Worm (Caenorhabditis elegans): ENCODE measurements around the gene ttr-41.

ttr-41 gene

DNA sequence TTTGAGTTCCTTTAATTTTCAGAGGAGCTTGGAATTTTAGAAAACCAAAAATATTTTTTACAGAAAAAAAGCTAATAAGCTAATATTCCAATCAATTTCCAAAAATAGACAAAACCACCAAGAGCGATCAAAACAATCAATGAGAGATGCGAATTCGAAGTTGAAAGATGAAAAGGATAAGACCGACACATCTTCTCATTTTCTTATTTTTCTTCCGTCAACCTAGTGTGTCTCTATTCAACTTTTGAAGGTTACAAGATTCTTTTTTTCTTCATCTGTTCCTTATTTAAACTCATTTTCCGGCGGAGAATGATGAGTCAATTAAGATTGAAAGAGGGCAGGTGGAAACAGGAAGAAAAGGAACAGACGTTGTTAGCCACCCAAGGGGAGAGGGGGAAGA lies 39.9 kb upstream of the ttr-41 start:
- no peak for TF ChIP-seq scrt-1 (GFP tag; IDR thresholded peaks at IDR 0.05)

DNA sequence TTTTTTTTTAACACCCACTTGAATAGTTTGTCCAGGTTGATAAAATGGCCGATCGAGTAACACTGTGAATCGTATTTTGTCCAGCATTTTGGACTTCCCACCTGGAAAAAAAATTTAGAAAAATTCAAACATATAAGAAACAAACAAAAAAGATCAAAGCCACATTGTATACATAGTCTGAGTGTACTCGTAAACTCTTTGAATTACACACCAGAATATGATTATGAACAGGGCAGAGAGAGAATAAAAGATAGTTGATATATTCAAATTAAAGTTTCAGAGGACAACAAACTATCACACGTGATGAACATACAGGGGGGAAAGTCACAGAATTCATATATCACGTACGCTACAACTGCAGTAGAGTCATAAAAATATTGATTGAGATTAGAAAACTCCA lies 38.6 kb upstream of the ttr-41 start, which contains the start of gene ttm-2:
Gene ttm-2 (minus strand): TSS at position 101 of the 400 bp plus-strand sequence.
- TF ChIP-seq hnd-1 (tag; optimal IDR thresholded peaks at IDR 0.05) (no peak), tbx-11 (GFP tag; IDR thresholded peaks at IDR 0.05) (no peak), ceh-36 (tag; optimal IDR thresholded peaks at IDR 0.05) (no peak), scrt-1 (GFP tag; IDR thresholded peaks at IDR 0.05) (no peak), F13C5.2 (tag; optimal IDR thresholded peaks at IDR 0.05) (no peak), aly-1 (tag; optimal IDR thresholded peaks at IDR 0.05) (no peak), sea-1 (GFP tag; conservative IDR thresholded peaks at IDR 0.05) (no peak), tbx-37 (GFP tag; conservative IDR thresholded peaks at IDR 0.05) (no peak), B0310.2 (tag; optimal IDR thresholded peaks at IDR 0.05) (no peak)

DNA sequence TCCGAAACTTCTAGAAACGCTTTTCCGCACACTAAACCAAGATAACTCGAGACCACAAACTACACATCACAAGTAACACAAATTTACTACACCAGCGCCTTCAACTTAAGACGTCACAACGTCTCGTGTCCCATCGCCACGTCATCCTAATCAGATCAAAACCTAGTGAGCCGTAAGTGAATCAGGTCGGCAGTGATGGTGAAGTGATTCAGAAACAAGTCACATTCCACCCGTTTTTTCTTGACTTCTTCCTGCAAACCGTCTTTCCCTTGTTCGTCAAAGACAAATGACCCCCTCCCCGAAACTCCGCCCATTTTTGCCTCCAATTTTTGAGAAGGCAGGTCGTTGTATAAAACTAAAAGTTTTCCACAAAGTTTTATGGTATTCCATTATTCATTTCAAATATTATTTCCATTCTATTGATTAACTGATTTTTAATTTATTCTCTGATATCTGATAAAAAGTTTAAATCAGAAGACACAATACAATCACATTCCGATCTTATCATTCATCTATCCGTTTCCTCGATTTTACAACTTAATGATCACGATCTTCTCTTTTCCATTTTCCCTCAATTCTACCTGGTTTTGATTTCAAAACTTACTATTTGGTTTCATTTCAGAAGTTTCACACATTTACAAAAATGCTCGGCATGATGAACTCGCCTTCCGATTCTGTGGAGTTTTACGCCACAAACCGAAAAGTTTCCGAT lies 35.1 kb upstream of the ttr-41 start, which contains the start of gene F26G1.2:
Gene F26G1.2 (plus strand): TSS at position 508 of the 712 bp plus-strand sequence.
- TF ChIP-seq hmg-4 (GFP tag; optimal IDR thresholded peaks at IDR 0.05) (no peak), ceh-13 (GFP tag; optimal IDR thresholded peaks at IDR 0.05) (no peak), hmbx-1 (tag; optimal IDR thresholded peaks at IDR 0.05) (no peak), ama-1 (optimal IDR thresholded peaks at IDR 0.05) (no peak), F13C5.2 (tag; optimal IDR thresholded peaks at IDR 0.05) (no peak), pes-1 (GFP tag; IDR thresholded peaks at IDR 0.05) (no peak), ets-7 (tag; optimal IDR thresholded peaks at IDR 0.05) (no peak), B0310.2 (tag; optimal IDR thresholded peaks at IDR 0.05) (no peak), aly-1 (tag; optimal IDR thresholded peaks at IDR 0.05) (no peak), sea-1 (GFP tag; conservative IDR thresholded peaks at IDR 0.05) (no peak), hnd-1 (tag; optimal IDR thresholded peaks at IDR 0.05) (no peak), tbx-11 (GFP tag; IDR thresholded peaks at IDR 0.05) (no peak), scrt-1 (GFP tag; IDR thresholded peaks at IDR 0.05) (no peak), flt-1 (GFP tag; IDR thresholded peaks at IDR 0.05) (no peak)

- no peak for TF ChIP-seq ceh-13 (GFP tag; optimal IDR thresholded peaks at IDR 0.05)
Measured at ce11 chrII:4761020-4761419, 33.4 kb upstream of the ttr-41 start.

- no peak for TF ChIP-seq pes-1 (GFP tag; IDR thresholded peaks at IDR 0.05)
- TF ChIP-seq tbx-11 (GFP tag; IDR thresholded peaks at IDR 0.05) = no peak
- no peak for TF ChIP-seq hmbx-1 (tag; optimal IDR thresholded peaks at IDR 0.05)
- TF ChIP-seq B0310.2 (tag; optimal IDR thresholded peaks at IDR 0.05) = no peak
- TF ChIP-seq flt-1 (GFP tag; IDR thresholded peaks at IDR 0.05) = no peak
- TF ChIP-seq ceh-13 (GFP tag; optimal IDR thresholded peaks at IDR 0.05) = no peak
- no peak for TF ChIP-seq aly-1 (tag; optimal IDR thresholded peaks at IDR 0.05)
- no peak for TF ChIP-seq scrt-1 (GFP tag; IDR thresholded peaks at IDR 0.05)
- TF ChIP-seq tbx-37 (GFP tag; conservative IDR thresholded peaks at IDR 0.05) = no peak
- TF ChIP-seq hmg-4 (GFP tag; optimal IDR thresholded peaks at IDR 0.05) = no peak
Measured at ce11 chrII:4759835-4760234, 32.2 kb upstream of the ttr-41 start.

- TF ChIP-seq tbx-11 (GFP tag; IDR thresholded peaks at IDR 0.05) = no peak
- TF ChIP-seq B0310.2 (tag; optimal IDR thresholded peaks at IDR 0.05) = no peak
- TF ChIP-seq tra-4 (tag; optimal IDR thresholded peaks at IDR 0.05) = no peak
- TF ChIP-seq pes-1 (GFP tag; IDR thresholded peaks at IDR 0.05) = no peak
- no peak for TF ChIP-seq flt-1 (GFP tag; IDR thresholded peaks at IDR 0.05)
- TF ChIP-seq F13C5.2 (tag; optimal IDR thresholded peaks at IDR 0.05) = no peak
- TF ChIP-seq aly-1 (tag; optimal IDR thresholded peaks at IDR 0.05) = no peak
- no peak for TF ChIP-seq hnd-1 (tag; optimal IDR thresholded peaks at IDR 0.05)
- no peak for TF ChIP-seq scrt-1 (GFP tag; IDR thresholded peaks at IDR 0.05)
- TF ChIP-seq sea-1 (GFP tag; conservative IDR thresholded peaks at IDR 0.05) = no peak
Measured at ce11 chrII:4758462-4758861, 30.8 kb upstream of the ttr-41 start, which contains the start of gene F26G1.3. TSS of gene F26G1.3 (plus strand) at chrII:4758762.

DNA sequence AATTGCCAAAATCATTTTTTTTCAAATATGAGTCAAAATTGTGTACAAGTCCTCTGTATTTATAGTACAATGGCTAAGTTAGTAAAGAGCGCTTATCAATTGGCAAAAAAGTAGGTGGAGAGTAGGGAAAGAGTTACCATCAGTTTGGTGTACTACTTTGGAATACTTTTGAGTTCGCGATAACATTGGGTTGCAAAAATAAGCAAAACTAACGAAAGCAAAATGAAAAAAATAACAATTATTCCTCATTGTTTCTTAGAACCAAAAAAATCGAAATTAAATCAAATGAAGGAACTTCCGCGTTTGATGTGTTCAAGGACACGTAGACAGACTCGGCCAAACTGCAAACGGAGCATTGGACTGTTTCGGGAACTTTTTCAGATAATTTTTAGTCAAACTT lies 29.1 kb upstream of the ttr-41 start, which contains the start of gene C27D9.2:
Gene C27D9.2 (minus strand): TSS at position 101 of the 400 bp plus-strand sequence.
- TF ChIP-seq B0310.2 (tag; optimal IDR thresholded peaks at IDR 0.05) = no peak
- TF ChIP-seq sea-1 (GFP tag; conservative IDR thresholded peaks at IDR 0.05) = no peak
- no peak for TF ChIP-seq hmbx-1 (tag; optimal IDR thresholded peaks at IDR 0.05)
- TF ChIP-seq F13C5.2 (tag; optimal IDR thresholded peaks at IDR 0.05) = no peak
- no peak for TF ChIP-seq ets-7 (tag; optimal IDR thresholded peaks at IDR 0.05)
- TF ChIP-seq pes-1 (GFP tag; IDR thresholded peaks at IDR 0.05) = no peak
- TF ChIP-seq ceh-36 (tag; optimal IDR thresholded peaks at IDR 0.05) = no peak
- no peak for TF ChIP-seq tbx-37 (GFP tag; conservative IDR thresholded peaks at IDR 0.05)

- TF ChIP-seq pes-1 (GFP tag; IDR thresholded peaks at IDR 0.05) (no peak), ceh-13 (GFP tag; optimal IDR thresholded peaks at IDR 0.05) (no peak), aly-1 (tag; optimal IDR thresholded peaks at IDR 0.05) (no peak), ceh-36 (tag; optimal IDR thresholded peaks at IDR 0.05) (no peak), F13C5.2 (tag; optimal IDR thresholded peaks at IDR 0.05) (no peak), hnd-1 (tag; optimal IDR thresholded peaks at IDR 0.05) (no peak), sea-1 (GFP tag; conservative IDR thresholded peaks at IDR 0.05) (no peak), hmbx-1 (tag; optimal IDR thresholded peaks at IDR 0.05) (no peak), ets-7 (tag; optimal IDR thresholded peaks at IDR 0.05) (no peak), tra-4 (tag; optimal IDR thresholded peaks at IDR 0.05) (no peak), flt-1 (GFP tag; IDR thresholded peaks at IDR 0.05) (no peak), scrt-1 (GFP tag; IDR thresholded peaks at IDR 0.05) (no peak), ama-1 (optimal IDR thresholded peaks at IDR 0.05) (no peak), tbx-37 (GFP tag; conservative IDR thresholded peaks at IDR 0.05) (no peak), hmg-4 (GFP tag; optimal IDR thresholded peaks at IDR 0.05) (no peak), tbx-11 (GFP tag; IDR thresholded peaks at IDR 0.05) (no peak)
Measured at ce11 chrII:4755654-4756053, 28.0 kb upstream of the ttr-41 start.

All from whole organism, early embryonic.